Worm (Caenorhabditis elegans) whole organism, L4/young adult: Measurements from ENCODE around the gene F46B6.10.

ENCODE experiments used
- dao-5 ChIP-seq: sonication (generic microtip); optimal IDR thresholded peaks from 2 replicates; lab custom pipeline; 2016; ENCODE audit warnings: missing genotype, missing genetic modification characterization, moderate library complexity, missing compliant biosample characterization
- him-1 ChIP-seq: sonication (generic microtip); optimal IDR thresholded peaks from 2 replicates; lab custom pipeline; 2016; ENCODE audit warnings: missing genotype, missing genetic modification reagents, missing genetic modification characterization, missing compliant biosample characterization

- TF ChIP-seq dao-5 (tag; lab: Kevin White, UChicago), result no peak
- TF ChIP-seq him-1 (tag; lab: Kevin White, UChicago), result no peak
These were observed 46.1 kb downstream of the F46B6.10 start, which contains the start of gene F58E6.8 for ce11 chrV:9755725-9756124.
